Worm (Caenorhabditis elegans) whole organism, midembryonic: ENCODE results near the gene ssp-36.

ENCODE experiments used
- cog-1 ChIP-seq: sonication (generic microtip); optimal IDR thresholded peaks from 2 replicates; lab custom pipeline; 2016; ENCODE audit warnings: missing genetic modification characterization, missing compliant biosample characterization
- ref-1 ChIP-seq: fragments of 200-800 bp; sonication (Bioruptor generic); conservative IDR thresholded peaks from 2 replicates; pipeline ENCODE4 v1.3.6; 2022; ENCODE audit warnings: missing genetic modification reagents, missing genetic modification characterization, missing compliant biosample characterization
- tab-1 ChIP-seq: fragments of 200-800 bp; sonication (Bioruptor generic); IDR thresholded peaks from 2 replicates; pipeline ENCODE4 v1.3.6; 2022; ENCODE audit warnings: missing genetic modification characterization, missing compliant biosample characterization

DNA sequence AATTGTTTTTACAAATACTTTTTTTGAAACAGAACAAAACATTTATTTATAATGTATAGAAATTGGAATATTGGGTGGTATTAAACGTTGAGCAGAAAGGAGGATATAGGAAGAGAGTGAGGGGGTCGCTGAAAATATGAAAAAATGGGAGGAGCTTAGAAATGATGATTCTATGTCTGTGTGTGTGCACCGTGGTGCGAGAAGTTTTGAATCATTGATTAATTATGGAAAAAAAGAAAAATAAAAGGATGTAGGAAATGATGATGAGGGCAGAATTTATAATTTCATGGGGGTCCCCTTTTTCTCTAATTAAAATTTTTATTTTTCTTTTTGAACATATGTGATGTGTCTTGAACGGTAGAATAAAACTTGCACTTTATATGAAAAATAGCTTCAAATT, 18.5 kb upstream of the ssp-36 start, which contains the start of gene sre-4:
- TF ChIP-seq cog-1, result no peak
- TF ChIP-seq tab-1 (GFP tag; lab: Robert Waterston, UW), result no peak
- TF ChIP-seq ref-1 (GFP tag; lab: Robert Waterston, UW), result no peak
